Worm (Caenorhabditis elegans) whole organism, early embryonic: ENCODE results near the gene B0334.5.

Experiments used
- B0310.2 ChIP-seq: sonication (generic microtip); optimal IDR thresholded peaks from 2 replicates; lab custom pipeline; 2016; ENCODE audit warnings: mild to moderate bottlenecking, missing genetic modification characterization, missing compliant biosample characterization
- F13C5.2 ChIP-seq: sonication (generic microtip); optimal IDR thresholded peaks from 2 replicates; lab custom pipeline; 2017; ENCODE audit warnings: mild to moderate bottlenecking, missing genetic modification characterization, inconsistent platforms, missing compliant biosample characterization
- aly-1 ChIP-seq: sonication (generic microtip); optimal IDR thresholded peaks from 2 replicates; lab custom pipeline; 2016; ENCODE audit warnings: missing genetic modification characterization, missing compliant biosample characterization
- ama-1 ChIP-seq: fragments of 150-350 bp; optimal IDR thresholded peaks from 2 replicates; lab custom pipeline; 2014
- ceh-13 ChIP-seq: fragments of 200-800 bp; sonication (Bioruptor generic); optimal IDR thresholded peaks from 2 replicates; lab custom pipeline; 2018; ENCODE audit warnings: mild to moderate bottlenecking, missing genetic modification characterization, missing compliant biosample characterization
- ceh-36 ChIP-seq: sonication (generic microtip); optimal IDR thresholded peaks from 2 replicates; lab custom pipeline; 2016; ENCODE audit warnings: missing genetic modification characterization, inconsistent platforms, missing compliant biosample characterization
- ets-7 ChIP-seq: sonication (generic microtip); optimal IDR thresholded peaks from 2 replicates; lab custom pipeline; 2016; ENCODE audit warnings: missing genotype, missing genetic modification characterization, missing compliant biosample characterization
- flt-1 ChIP-seq: fragments of 200-800 bp; sonication (Bioruptor generic); IDR thresholded peaks from 2 replicates; pipeline ENCODE4 v1.3.6; 2022; ENCODE audit warnings: missing genetic modification characterization, missing compliant biosample characterization
- hmbx-1 ChIP-seq: sonication (generic microtip); optimal IDR thresholded peaks from 2 replicates; lab custom pipeline; 2016; ENCODE audit warnings: mild to moderate bottlenecking, missing genetic modification characterization, missing compliant biosample characterization
- hmg-4 ChIP-seq: fragments of 200-800 bp; sonication (Bioruptor generic); optimal IDR thresholded peaks from 2 replicates; lab custom pipeline; 2018; ENCODE audit warnings: mild to moderate bottlenecking, missing genetic modification characterization, missing compliant biosample characterization
- hnd-1 ChIP-seq: sonication (generic microtip); optimal IDR thresholded peaks from 2 replicates; lab custom pipeline; 2016; ENCODE audit warnings: missing genetic modification characterization, missing compliant biosample characterization
- pes-1 ChIP-seq: fragments of 200-800 bp; sonication (Bioruptor generic); IDR thresholded peaks from 2 replicates; pipeline ENCODE4 v1.3.6; 2022; ENCODE audit warnings: missing genetic modification reagents, missing genetic modification characterization, missing compliant biosample characterization
- scrt-1 ChIP-seq: fragments of 200-800 bp; sonication (Bioruptor generic); IDR thresholded peaks from 2 replicates; pipeline ENCODE4 v1.3.6; 2022; ENCODE audit warnings: missing genetic modification characterization, missing compliant biosample characterization
- sea-1 ChIP-seq: fragments of 200-800 bp; sonication (Bioruptor generic); conservative IDR thresholded peaks from 2 replicates; pipeline ENCODE4 v1.3.6; 2022; ENCODE audit warnings: missing genetic modification characterization, missing compliant biosample characterization
- tbx-11 ChIP-seq: fragments of 200-800 bp; sonication (Bioruptor generic); IDR thresholded peaks from 2 replicates; pipeline ENCODE4 v1.3.6; 2022; ENCODE audit warnings: missing genetic modification characterization, missing compliant biosample characterization
- tbx-37 ChIP-seq: fragments of 200-800 bp; sonication (Bioruptor generic); conservative IDR thresholded peaks from 2 replicates; pipeline ENCODE4 v1.3.6; 2022; ENCODE audit warnings: missing genetic modification reagents, missing genetic modification characterization, missing compliant biosample characterization
- tra-4 ChIP-seq: sonication (generic microtip); optimal IDR thresholded peaks from 2 replicates; lab custom pipeline; 2017; ENCODE audit warnings: missing genetic modification characterization, missing compliant biosample characterization

B0334.5 gene

DNA sequence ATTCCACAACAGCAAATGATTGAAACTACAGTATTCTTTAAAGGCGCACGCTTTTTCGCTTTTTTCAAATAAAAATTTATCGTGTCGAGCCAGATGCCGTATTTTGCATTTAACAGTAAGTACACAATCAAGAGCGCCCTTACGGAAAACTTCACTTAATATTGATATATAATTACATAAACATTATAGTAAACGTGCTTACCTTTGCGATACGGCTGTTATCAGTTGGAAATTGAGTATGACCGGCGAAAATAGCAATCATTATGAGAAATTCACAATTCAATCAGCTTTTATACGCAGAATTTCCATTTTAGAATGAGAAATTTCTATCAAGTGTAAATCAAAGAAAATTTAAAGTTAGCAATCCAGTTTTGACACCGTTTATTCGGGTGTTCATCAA is 2.7 kb downstream of the B0334.5 start, which contains the start of gene B0334.20:
B0334.20 (minus strand) TSS at position 262 of the 400 bp plus-strand sequence.
- TF ChIP-seq tra-4 = no peak
- no peak for TF ChIP-seq aly-1 (tag; lab: Kevin White, UChicago)
- TF ChIP-seq pes-1 = no peak
- TF ChIP-seq hnd-1 (tag; lab: Kevin White, UChicago) = no peak
- no peak for TF ChIP-seq tbx-37 (GFP tag; lab: Robert Waterston, UW)
- no peak for TF ChIP-seq scrt-1 (GFP tag; lab: Robert Waterston, UW)
- TF ChIP-seq flt-1 (GFP tag; lab: Robert Waterston, UW) = no peak
- no peak for TF ChIP-seq sea-1
- TF ChIP-seq F13C5.2 (tag; lab: Kevin White, UChicago) = no peak
- TF ChIP-seq ama-1 (lab: Kevin White, UChicago) = no peak
- TF ChIP-seq ceh-13 (GFP tag; lab: Kevin White, UChicago) = no peak
- no peak for TF ChIP-seq ets-7 (tag; lab: Kevin White, UChicago)
- TF ChIP-seq tbx-11 (GFP tag; lab: Robert Waterston, UW) = no peak
- TF ChIP-seq B0310.2 (tag; lab: Kevin White, UChicago) = no peak
- no peak for TF ChIP-seq hmg-4 (GFP tag; lab: Kevin White, UChicago)

- TF ChIP-seq pes-1 (no peak), hmbx-1 (tag; lab: Kevin White, UChicago) (no peak), tbx-37 (GFP tag; lab: Robert Waterston, UW) (no peak), hmg-4 (GFP tag; lab: Kevin White, UChicago) (no peak), aly-1 (tag; lab: Kevin White, UChicago) (no peak), scrt-1 (GFP tag; lab: Robert Waterston, UW) (no peak), B0310.2 (tag; lab: Kevin White, UChicago) (no peak), ceh-13 (GFP tag; lab: Kevin White, UChicago) (no peak), ama-1 (lab: Kevin White, UChicago) (no peak)
These were observed 4.5 kb downstream of the B0334.5 start for ce11 chrII:11501956-11502355.

- TF ChIP-seq ceh-36 (tag; lab: Kevin White, UChicago) (peak; percentile 86), scrt-1 (GFP tag; lab: Robert Waterston, UW) (0 out of 2 replicates have a peak, but pooled peaks have one; percentile 37), aly-1 (tag; lab: Kevin White, UChicago) (no peak), F13C5.2 (tag; lab: Kevin White, UChicago) (no peak)
These were observed 6.3 kb downstream of the B0334.5 start for ce11 chrII:11503761-11504160.

DNA sequence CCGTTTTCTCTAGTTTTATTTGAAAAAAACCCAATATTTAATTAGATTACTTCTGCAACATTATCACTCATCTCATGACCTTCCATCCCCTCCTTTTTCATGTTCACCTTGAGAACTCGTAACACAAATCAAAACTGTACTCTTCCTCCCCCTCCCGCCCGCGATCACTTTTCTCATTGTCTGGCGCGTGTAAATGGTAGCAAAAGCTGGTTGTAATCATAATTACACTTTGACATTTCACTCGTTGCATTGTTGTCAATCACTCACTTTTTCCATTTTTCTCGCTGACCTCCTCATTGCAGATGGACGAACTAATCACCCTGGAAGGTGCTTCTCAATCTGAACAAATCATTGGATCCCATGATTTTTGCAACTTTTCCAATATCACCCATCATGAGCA is 12.9 kb downstream of the B0334.5 start, which contains the start of gene npr-41:
npr-41 (plus strand) TSS at position 301 of the 400 bp plus-strand sequence.
- no peak for TF ChIP-seq ceh-36 (tag; lab: Kevin White, UChicago)
- TF ChIP-seq hnd-1 (tag; lab: Kevin White, UChicago) = no peak
- no peak for TF ChIP-seq hmg-4 (GFP tag; lab: Kevin White, UChicago)
- no peak for TF ChIP-seq ama-1 (lab: Kevin White, UChicago)
- no peak for TF ChIP-seq scrt-1 (GFP tag; lab: Robert Waterston, UW)
- TF ChIP-seq flt-1 (GFP tag; lab: Robert Waterston, UW) = no peak
- no peak for TF ChIP-seq tbx-37 (GFP tag; lab: Robert Waterston, UW)
- TF ChIP-seq ceh-13 (GFP tag; lab: Kevin White, UChicago) = no peak
- no peak for TF ChIP-seq B0310.2 (tag; lab: Kevin White, UChicago)
- no peak for TF ChIP-seq tbx-11 (GFP tag; lab: Robert Waterston, UW)
- no peak for TF ChIP-seq aly-1 (tag; lab: Kevin White, UChicago)
- TF ChIP-seq sea-1 = no peak
- TF ChIP-seq ets-7 (tag; lab: Kevin White, UChicago) = no peak

ce11 chrII:11512921-11513320 is 15.5 kb downstream of the B0334.5 start:
- TF ChIP-seq ama-1 (lab: Kevin White, UChicago) = no peak
- TF ChIP-seq hmbx-1 (tag; lab: Kevin White, UChicago) = no peak
- no peak for TF ChIP-seq tra-4
- no peak for TF ChIP-seq scrt-1 (GFP tag; lab: Robert Waterston, UW)
- no peak for TF ChIP-seq B0310.2 (tag; lab: Kevin White, UChicago)
- no peak for TF ChIP-seq hnd-1 (tag; lab: Kevin White, UChicago)
- no peak for TF ChIP-seq sea-1
- TF ChIP-seq F13C5.2 (tag; lab: Kevin White, UChicago) = no peak
- no peak for TF ChIP-seq ets-7 (tag; lab: Kevin White, UChicago)
- TF ChIP-seq ceh-36 (tag; lab: Kevin White, UChicago) = no peak
- no peak for TF ChIP-seq ceh-13 (GFP tag; lab: Kevin White, UChicago)
- TF ChIP-seq pes-1 = no peak
- no peak for TF ChIP-seq tbx-37 (GFP tag; lab: Robert Waterston, UW)
- no peak for TF ChIP-seq tbx-11 (GFP tag; lab: Robert Waterston, UW)
- no peak for TF ChIP-seq flt-1 (GFP tag; lab: Robert Waterston, UW)
- no peak for TF ChIP-seq aly-1 (tag; lab: Kevin White, UChicago)
- TF ChIP-seq hmg-4 (GFP tag; lab: Kevin White, UChicago) = no peak

DNA sequence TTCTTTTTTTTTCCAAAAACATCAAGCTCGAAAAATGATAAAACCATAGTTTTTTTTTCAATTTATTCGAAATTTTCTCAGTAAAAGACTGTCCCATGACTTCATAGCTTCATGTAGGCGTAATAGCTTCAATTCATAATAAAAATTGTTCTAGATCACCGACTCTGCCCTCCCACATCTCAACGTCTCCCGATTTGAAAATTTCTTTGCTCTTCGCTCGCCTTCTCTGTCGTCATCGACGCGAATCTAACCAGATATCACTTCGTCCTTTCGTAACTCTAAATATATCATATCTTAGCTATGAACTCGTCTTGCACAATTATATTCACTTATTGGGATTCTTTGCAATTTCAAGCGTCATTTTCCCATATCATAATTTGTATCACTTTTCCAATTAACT is 17.3 kb downstream of the B0334.5 start, which contains the start of gene srh-44:
srh-44 (plus strand) TSS at position 301 of the 400 bp plus-strand sequence.
- no peak for TF ChIP-seq hnd-1 (tag; lab: Kevin White, UChicago)
- no peak for TF ChIP-seq sea-1
- no peak for TF ChIP-seq hmg-4 (GFP tag; lab: Kevin White, UChicago)
- no peak for TF ChIP-seq tbx-37 (GFP tag; lab: Robert Waterston, UW)
- no peak for TF ChIP-seq ceh-36 (tag; lab: Kevin White, UChicago)
- TF ChIP-seq aly-1 (tag; lab: Kevin White, UChicago) = no peak
- no peak for TF ChIP-seq B0310.2 (tag; lab: Kevin White, UChicago)
- TF ChIP-seq flt-1 (GFP tag; lab: Robert Waterston, UW) = no peak
- TF ChIP-seq ceh-13 (GFP tag; lab: Kevin White, UChicago) = no peak

DNA sequence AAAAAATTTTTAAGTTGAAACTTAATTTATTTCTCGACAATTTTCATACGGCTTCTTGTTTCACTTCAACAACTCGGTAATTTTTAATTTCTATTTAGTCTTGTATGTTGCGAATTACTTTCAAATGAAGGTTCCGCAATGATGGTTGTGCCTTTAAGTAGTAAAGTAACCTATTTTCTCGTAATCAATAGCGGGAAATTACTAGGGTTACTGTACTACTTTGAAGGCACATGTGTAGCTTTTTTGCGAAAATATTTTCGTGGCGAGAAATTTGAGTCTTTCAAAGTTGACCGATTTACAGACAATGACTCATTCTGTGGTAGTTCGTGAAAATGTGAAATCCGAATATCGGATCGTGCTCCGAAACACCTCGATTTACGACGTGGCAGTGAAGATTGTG is 20.7 kb downstream of the B0334.5 start, which contains the start of gene B0334.10:
B0334.10 (plus strand) TSS at position 301 of the 400 bp plus-strand sequence.
- no peak for TF ChIP-seq hnd-1 (tag; lab: Kevin White, UChicago)
- TF ChIP-seq sea-1 = no peak
- TF ChIP-seq tbx-37 (GFP tag; lab: Robert Waterston, UW) = no peak
- TF ChIP-seq B0310.2 (tag; lab: Kevin White, UChicago) = no peak
- TF ChIP-seq pes-1 = no peak
- no peak for TF ChIP-seq ets-7 (tag; lab: Kevin White, UChicago)
- no peak for TF ChIP-seq ama-1 (lab: Kevin White, UChicago)
